Worm (Caenorhabditis elegans): ENCODE results near the gene W09H1.3.

W09H1.3 gene

DNA sequence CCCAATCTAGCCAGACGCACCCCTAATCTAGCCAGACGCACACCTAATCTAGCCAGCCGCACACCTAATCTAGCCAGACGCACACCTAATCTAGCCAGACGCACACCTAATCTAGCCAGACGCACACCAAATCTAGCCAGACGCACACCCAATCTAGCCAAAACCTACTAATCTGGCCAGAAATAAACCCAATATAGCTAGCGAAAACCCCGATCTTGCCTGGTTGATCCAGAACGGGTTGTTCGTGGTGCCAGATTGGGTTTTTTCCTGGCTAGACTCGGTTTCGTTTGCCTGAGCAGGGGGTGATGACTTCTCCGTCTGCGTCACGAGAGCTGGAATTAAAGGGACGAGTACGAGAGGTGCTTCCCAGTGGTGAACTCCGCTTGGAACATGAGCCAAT is at the start of gene W09H1.3:
Gene W09H1.3, plus strand, starts transcription at position 301 of the 400 bp plus-strand sequence.
- no peak for TF ChIP-seq mab-5 (tag; optimal IDR thresholded peaks at IDR 0.05)
- TF ChIP-seq tbx-8 (GFP tag; optimal IDR thresholded peaks at IDR 0.05), result no peak
- no peak for TF ChIP-seq snpc-4 (tag; optimal IDR thresholded peaks at IDR 0.05)

ce11 chrII:13139573-13139972 is 44.7 kb upstream of the W09H1.3 start:
- TF ChIP-seq ceh-39 (tag; optimal IDR thresholded peaks at IDR 0.05) (no peak), drap-1 (GFP tag; optimal IDR thresholded peaks at IDR 0.05) (no peak), blmp-1 (tag; optimal IDR thresholded peaks at IDR 0.05) (no peak), pha-4 (tag; optimal IDR thresholded peaks at IDR 0.05) (no peak), lsy-2 (tag; optimal IDR thresholded peaks at IDR 0.05) (no peak), M03D4.4 (tag; optimal IDR thresholded peaks at IDR 0.05) (no peak), flh-1 (GFP tag; optimal IDR thresholded peaks at IDR 0.05) (no peak), mep-1 (tag; optimal IDR thresholded peaks at IDR 0.05) (no peak), nhr-2 (tag; optimal IDR thresholded peaks at IDR 0.05) (no peak), bed-3 (GFP tag; optimal IDR thresholded peaks at IDR 0.05) (no peak), ham-2 (GFP tag; optimal IDR thresholded peaks at IDR 0.05) (no peak), unc-39 (tag; optimal IDR thresholded peaks at IDR 0.05) (no peak), cnd-1 (tag; optimal IDR thresholded peaks at IDR 0.05) (no peak), nhr-237 (tag; optimal IDR thresholded peaks at IDR 0.05) (no peak), ceh-83 (GFP tag; optimal IDR thresholded peaks at IDR 0.05) (no peak), sptf-1 (tag; optimal IDR thresholded peaks at IDR 0.05) (no peak), sem-2 (GFP tag; optimal IDR thresholded peaks at IDR 0.05) (no peak), mab-5 (tag; optimal IDR thresholded peaks at IDR 0.05) (no peak)

- no peak for TF ChIP-seq elt-1 (tag; optimal IDR thresholded peaks at IDR 0.05; ENCODE audit: borderline replicate concordance, insufficient read depth)
- no peak for TF ChIP-seq ham-2 (GFP tag; optimal IDR thresholded peaks at IDR 0.05)
- TF ChIP-seq snpc-4 (tag; optimal IDR thresholded peaks at IDR 0.05), result no peak
- no peak for TF ChIP-seq zip-8 (tag; optimal IDR thresholded peaks at IDR 0.05)
- TF ChIP-seq unc-62 (GFP tag; optimal IDR thresholded peaks at IDR 0.05), result no peak
Measured at ce11 chrII:13142372-13142771, 41.9 kb upstream of the W09H1.3 start.

DNA sequence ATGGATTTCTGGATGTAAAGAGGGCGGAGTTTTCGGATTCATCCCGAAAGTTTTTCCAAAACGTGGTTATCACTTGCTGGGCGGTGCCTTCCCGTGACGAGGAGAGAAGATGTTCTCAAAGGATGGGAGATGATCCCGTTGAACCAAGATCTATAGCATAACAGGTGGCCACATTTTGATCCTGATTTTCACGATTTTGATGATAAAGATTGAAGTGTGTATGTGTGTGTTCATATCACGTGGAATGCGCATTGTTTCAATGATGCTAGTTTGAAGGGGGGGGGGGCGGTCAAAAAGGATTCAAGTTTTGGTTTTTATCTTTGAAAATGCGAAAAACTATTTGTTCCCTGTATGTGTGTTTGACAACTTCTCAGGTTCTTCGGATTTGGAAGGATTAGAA is 39.0 kb upstream of the W09H1.3 start, which contains the start of gene mltn-1:
Gene mltn-1, minus strand, starts transcription at position 22 of the 400 bp plus-strand sequence.
- no peak for TF ChIP-seq ceh-83 (GFP tag; optimal IDR thresholded peaks at IDR 0.05)
- TF ChIP-seq flh-1 (GFP tag; optimal IDR thresholded peaks at IDR 0.05), result no peak
- no peak for TF ChIP-seq lsy-2 (tag; optimal IDR thresholded peaks at IDR 0.05)
- TF ChIP-seq nhr-76 (tag; optimal IDR thresholded peaks at IDR 0.05), result no peak
- no peak for TF ChIP-seq tbx-8 (GFP tag; optimal IDR thresholded peaks at IDR 0.05)
- TF ChIP-seq sptf-1 (tag; optimal IDR thresholded peaks at IDR 0.05), result no peak
- TF ChIP-seq elt-3 (tag; optimal IDR thresholded peaks at IDR 0.05), result no peak
- TF ChIP-seq unc-39 (tag; optimal IDR thresholded peaks at IDR 0.05), result no peak
- no peak for TF ChIP-seq mls-2 (tag; optimal IDR thresholded peaks at IDR 0.05)
- TF ChIP-seq nhr-12 (tag; optimal IDR thresholded peaks at IDR 0.05), result no peak
- TF ChIP-seq lin-32 (GFP tag; optimal IDR thresholded peaks at IDR 0.05), result no peak
- no peak for TF ChIP-seq mab-5 (tag; optimal IDR thresholded peaks at IDR 0.05)
- TF ChIP-seq pha-4 (tag; optimal IDR thresholded peaks at IDR 0.05), result no peak
- TF ChIP-seq lin-13 (tag; optimal IDR thresholded peaks at IDR 0.05), result no peak
- TF ChIP-seq nhr-28 (tag; optimal IDR thresholded peaks at IDR 0.05), result no peak
- TF ChIP-seq nhr-2 (tag; optimal IDR thresholded peaks at IDR 0.05), result no peak

DNA sequence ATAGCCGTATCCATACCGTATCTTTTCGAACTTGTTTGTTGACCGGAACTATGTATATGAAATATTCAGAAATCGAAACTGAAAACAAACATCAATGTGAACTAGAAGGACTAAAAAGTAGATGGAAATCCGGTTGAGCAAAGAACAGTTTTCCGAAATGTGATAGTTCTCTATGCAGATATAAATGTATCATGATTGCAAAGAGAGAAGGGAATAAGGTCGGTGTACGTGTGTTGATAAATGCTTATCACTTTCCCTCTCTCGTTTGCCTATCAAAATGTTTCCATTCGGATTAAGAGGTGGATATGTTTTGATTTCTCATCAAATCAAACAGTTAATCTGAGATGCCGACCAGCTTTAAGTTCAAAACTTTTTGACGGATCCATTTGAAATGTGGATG is 36.0 kb upstream of the W09H1.3 start:
- TF ChIP-seq tbx-8 (GFP tag; optimal IDR thresholded peaks at IDR 0.05), result no peak
- no peak for TF ChIP-seq M03D4.4 (tag; optimal IDR thresholded peaks at IDR 0.05)
- TF ChIP-seq cnd-1 (tag; optimal IDR thresholded peaks at IDR 0.05), result no peak
- no peak for TF ChIP-seq ham-2 (GFP tag; optimal IDR thresholded peaks at IDR 0.05)
- TF ChIP-seq mls-2 (tag; optimal IDR thresholded peaks at IDR 0.05), result no peak
- TF ChIP-seq nhr-76 (tag; optimal IDR thresholded peaks at IDR 0.05), result no peak
- TF ChIP-seq nhr-28 (tag; optimal IDR thresholded peaks at IDR 0.05), result no peak
- no peak for TF ChIP-seq sem-2 (GFP tag; optimal IDR thresholded peaks at IDR 0.05)
- TF ChIP-seq zip-8 (tag; optimal IDR thresholded peaks at IDR 0.05), result no peak
- no peak for TF ChIP-seq lsy-2 (tag; optimal IDR thresholded peaks at IDR 0.05)
- TF ChIP-seq elt-3 (tag; optimal IDR thresholded peaks at IDR 0.05), result no peak
- TF ChIP-seq hlh-1 (tag; optimal IDR thresholded peaks at IDR 0.05), result no peak
- TF ChIP-seq nhr-12 (tag; optimal IDR thresholded peaks at IDR 0.05), result no peak
- TF ChIP-seq ztf-11 (tag; optimal IDR thresholded peaks at IDR 0.05), result no peak
